Worm (Caenorhabditis elegans): ENCODE measurements around the gene lat-1.

The lat-1 gene

ce11 chrII:8932392-8932791 is 35.8 kb downstream of the lat-1 start:
- no peak for TF ChIP-seq ceh-82 (tag; optimal IDR thresholded peaks at IDR 0.05)
- TF ChIP-seq ama-1 (optimal IDR thresholded peaks at IDR 0.05), result no peak
- TF ChIP-seq pha-4 (tag; optimal IDR thresholded peaks at IDR 0.05), result no peak
- no peak for TF ChIP-seq ceh-9 (tag; optimal IDR thresholded peaks at IDR 0.05)

- TF ChIP-seq eor-1 (tag; optimal IDR thresholded peaks at IDR 0.05) (no peak), ztf-4 (tag; optimal IDR thresholded peaks at IDR 0.05) (no peak), nhr-77 (tag; optimal IDR thresholded peaks at IDR 0.05) (no peak), R02D3.7 (tag; optimal IDR thresholded peaks at IDR 0.05) (peak; percentile 33), nhr-11 (tag; optimal IDR thresholded peaks at IDR 0.05) (no peak), ama-1 (optimal IDR thresholded peaks at IDR 0.05) (peak; percentile 96), nhr-76 (tag; optimal IDR thresholded peaks at IDR 0.05) (no peak), aly-2 (tag; optimal IDR thresholded peaks at IDR 0.05) (no peak), nfya-1 (tag; optimal IDR thresholded peaks at IDR 0.05; ENCODE audit: insufficient read depth) (peak; percentile 4), nhr-43 (tag; optimal IDR thresholded peaks at IDR 0.05; ENCODE audit: poor library complexity, severe bottlenecking) (peak; percentile 15), hmg-11 (tag; optimal IDR thresholded peaks at IDR 0.05) (peak; percentile 31)
These were observed 37.2 kb downstream of the lat-1 start, which contains the start of gene T21B10.3 for ce11 chrII:8933693-8934432. Gene T21B10.3 (plus strand): TSS chrII:8934382.

ce11 chrII:8938907-8939622 is 42.4 kb downstream of the lat-1 start:
- TF ChIP-seq pha-4 (tag; optimal IDR thresholded peaks at IDR 0.05) (no peak), nhr-43 (tag; optimal IDR thresholded peaks at IDR 0.05; ENCODE audit: poor library complexity, severe bottlenecking) (no peak), ztf-11 (tag; optimal IDR thresholded peaks at IDR 0.05) (no peak), unc-62 (GFP tag; optimal IDR thresholded peaks at IDR 0.05) (no peak), mml-1 (tag; optimal IDR thresholded peaks at IDR 0.05) (no peak), ama-1 (optimal IDR thresholded peaks at IDR 0.05) (no peak), lin-15B (tag; optimal IDR thresholded peaks at IDR 0.05) (no peak), aly-2 (tag; optimal IDR thresholded peaks at IDR 0.05) (no peak), lsy-12 (tag; optimal IDR thresholded peaks at IDR 0.05) (no peak), daf-12 (tag; optimal IDR thresholded peaks at IDR 0.05) (no peak), skn-1 (tag; optimal IDR thresholded peaks at IDR 0.05) (no peak), elt-1 (tag; optimal IDR thresholded peaks at IDR 0.05) (no peak), nhr-25 (tag; optimal IDR thresholded peaks at IDR 0.05) (no peak), nhr-23 (tag; optimal IDR thresholded peaks at IDR 0.05) (no peak)

ce11 chrII:8940362-8940940 is 43.8 kb downstream of the lat-1 start, which contains the start of the genes set-17 and T21B10.4:
Gene set-17 (minus strand): TSS chrII:8940488.
Gene T21B10.4 (plus strand): TSS chrII:8940894.
- TF ChIP-seq elt-1 (tag; optimal IDR thresholded peaks at IDR 0.05), result peak; percentile 61
- no peak for TF ChIP-seq R02D3.7 (tag; optimal IDR thresholded peaks at IDR 0.05)
- TF ChIP-seq ceh-82 (tag; optimal IDR thresholded peaks at IDR 0.05), result no peak
- no peak for TF ChIP-seq nhr-43 (tag; optimal IDR thresholded peaks at IDR 0.05; ENCODE audit: poor library complexity, severe bottlenecking)
- peak; percentile 29 for TF ChIP-seq lin-15B (tag; optimal IDR thresholded peaks at IDR 0.05)
- TF ChIP-seq nhr-11 (tag; optimal IDR thresholded peaks at IDR 0.05), result no peak
- no peak for TF ChIP-seq sea-2 (GFP tag; optimal IDR thresholded peaks at IDR 0.05)
- TF ChIP-seq ceh-16 (tag; optimal IDR thresholded peaks at IDR 0.05), result no peak
- no peak for TF ChIP-seq nhr-67 (tag; optimal IDR thresholded peaks at IDR 0.05)
- no peak for TF ChIP-seq ztf-11 (tag; optimal IDR thresholded peaks at IDR 0.05)
- no peak for TF ChIP-seq unc-39 (tag; optimal IDR thresholded peaks at IDR 0.05)
- peak; percentile 35 for TF ChIP-seq nfya-1 (tag; optimal IDR thresholded peaks at IDR 0.05; ENCODE audit: insufficient read depth)
- no peak for TF ChIP-seq zag-1 (tag; optimal IDR thresholded peaks at IDR 0.05)
- no peak for TF ChIP-seq jun-1 (tag; optimal IDR thresholded peaks at IDR 0.05)
- TF ChIP-seq egl-5 (tag; optimal IDR thresholded peaks at IDR 0.05), result no peak
- no peak for TF ChIP-seq fkh-10 (GFP tag; optimal IDR thresholded peaks at IDR 0.05)
- no peak for TF ChIP-seq daf-12 (tag; optimal IDR thresholded peaks at IDR 0.05)
- no peak for TF ChIP-seq nhr-77 (tag; optimal IDR thresholded peaks at IDR 0.05)
- TF ChIP-seq snpc-4 (tag; optimal IDR thresholded peaks at IDR 0.05), result no peak
- TF ChIP-seq hmg-11 (tag; optimal IDR thresholded peaks at IDR 0.05), result no peak
- TF ChIP-seq unc-62 (GFP tag; optimal IDR thresholded peaks at IDR 0.05), result no peak
- TF ChIP-seq lin-39 (tag; optimal IDR thresholded peaks at IDR 0.05), result no peak
- no peak for TF ChIP-seq elt-2 (tag; optimal IDR thresholded peaks at IDR 0.05)
- no peak for TF ChIP-seq ztf-4 (tag; optimal IDR thresholded peaks at IDR 0.05)
- TF ChIP-seq nhr-23 (tag; optimal IDR thresholded peaks at IDR 0.05), result no peak
- no peak for TF ChIP-seq elt-3 (tag; optimal IDR thresholded peaks at IDR 0.05)
- TF ChIP-seq ama-1 (optimal IDR thresholded peaks at IDR 0.05), result no peak
- no peak for TF ChIP-seq ceh-28 (tag; optimal IDR thresholded peaks at IDR 0.05)
- TF ChIP-seq fos-1 (tag; optimal IDR thresholded peaks at IDR 0.05), result no peak
- no peak for TF ChIP-seq aly-2 (tag; optimal IDR thresholded peaks at IDR 0.05)
- TF ChIP-seq nhr-25 (tag; optimal IDR thresholded peaks at IDR 0.05), result peak; percentile 7
- peak; percentile 86 for TF ChIP-seq pha-4 (tag; optimal IDR thresholded peaks at IDR 0.05)
- TF ChIP-seq nhr-28 (tag; optimal IDR thresholded peaks at IDR 0.05), result no peak
- TF ChIP-seq pqm-1 (tag; optimal IDR thresholded peaks at IDR 0.05), result no peak
- TF ChIP-seq lsy-12 (tag; optimal IDR thresholded peaks at IDR 0.05), result no peak
- TF ChIP-seq eor-1 (tag; optimal IDR thresholded peaks at IDR 0.05), result no peak
- TF ChIP-seq nhr-12 (tag; optimal IDR thresholded peaks at IDR 0.05), result no peak
- TF ChIP-seq skn-1 (tag; optimal IDR thresholded peaks at IDR 0.05), result no peak
